Fruit fly (Drosophila melanogaster): ENCODE results near the gene GILT2.

The GILT2 gene

DNA sequence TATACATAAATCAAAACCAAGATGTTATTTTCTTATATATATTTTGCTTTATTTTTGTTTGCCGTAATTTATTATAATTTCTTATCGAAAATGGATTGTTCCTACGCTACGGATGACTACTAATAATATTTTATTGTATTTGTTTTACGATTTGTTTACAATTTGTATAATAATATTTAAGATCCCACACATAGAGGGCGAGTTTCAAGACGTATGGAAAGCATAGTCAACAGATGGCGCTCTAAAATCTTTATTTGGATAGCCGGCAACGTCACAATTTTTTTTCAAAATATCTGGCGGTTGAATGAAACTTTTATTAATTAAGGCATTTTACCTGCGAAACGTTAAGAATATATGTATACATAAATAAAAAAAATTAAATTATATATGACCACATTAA is 43.2 kb downstream of the GILT2 start (continued):
- TF ChIP-seq CG2199 (GFP tag; IDR thresholded peaks at IDR 0.05), result peak; percentile 93
- TF ChIP-seq CrebB (tag; optimal IDR thresholded peaks at IDR 0.05), result no peak
- no peak for TF ChIP-seq Oaz (GFP tag; IDR thresholded peaks at IDR 0.05)
- TF ChIP-seq Meics (GFP tag; optimal IDR thresholded peaks at IDR 0.05), result peak; percentile 35
- TF ChIP-seq mirr (GFP tag; optimal IDR thresholded peaks at IDR 0.05), result no peak
- TF ChIP-seq CG13287 (GFP tag; IDR thresholded peaks at IDR 0.05; ENCODE audit: partially characterized antibody), result peak; percentile 31; the same call in 1 of the 2 replicates
- TF ChIP-seq Lhr (GFP tag; optimal IDR thresholded peaks at IDR 0.05), result peak; percentile 87
- no peak for TF ChIP-seq tgo (GFP tag; IDR thresholded peaks at IDR 0.05)
- no peak for TF ChIP-seq chm (GFP tag; IDR thresholded peaks at IDR 0.05)
- TF ChIP-seq CG2129 (GFP tag; IDR thresholded peaks at IDR 0.05; ENCODE audit: partially characterized antibody), result no peak
- peak; percentile 51 for TF ChIP-seq D19A (tag; optimal IDR thresholded peaks at IDR 0.05)
- no peak for TF ChIP-seq Opbp (GFP tag; IDR thresholded peaks at IDR 0.05; ENCODE audit: partially characterized antibody)
- no peak for TF ChIP-seq Dip3 (GFP tag; optimal IDR thresholded peaks at IDR 0.05)
- TF ChIP-seq CG18476 (GFP tag; optimal IDR thresholded peaks at IDR 0.05), result peak; percentile 11
- peak; percentile 47 for TF ChIP-seq CG1603 (tag; optimal IDR thresholded peaks at IDR 0.05)
- TF ChIP-seq CG13894 (tag; optimal IDR thresholded peaks at IDR 0.05), result peak; percentile 83
- TF ChIP-seq CG7987 (GFP tag; optimal IDR thresholded peaks at IDR 0.05), result peak; percentile 34
- TF ChIP-seq fd96Cb (tag; optimal IDR thresholded peaks at IDR 0.05), result no peak
- peak; percentile 35 for TF ChIP-seq CG7839 (tag; optimal IDR thresholded peaks at IDR 0.05)
- peak; percentile 29; the same call in 1 of the 3 replicates for TF ChIP-seq CG17361 (GFP tag; IDR thresholded peaks at IDR 0.05)
- no peak for TF ChIP-seq Nf-YA (GFP tag; IDR thresholded peaks at IDR 0.05)
- TF ChIP-seq cg (GFP tag; optimal IDR thresholded peaks at IDR 0.05), result no peak
- peak; percentile 7 for TF ChIP-seq CG4617 (GFP tag; optimal IDR thresholded peaks at IDR 0.05; ENCODE audit: borderline replicate concordance)
- no peak for TF ChIP-seq ab (GFP tag; optimal IDR thresholded peaks at IDR 0.05)
- peak; percentile 50 for TF ChIP-seq CG11504 (tag; optimal IDR thresholded peaks at IDR 0.05)
- TF ChIP-seq nmo (GFP tag; optimal IDR thresholded peaks at IDR 0.05), result peak; percentile 50
- TF ChIP-seq CG9817 (tag; optimal IDR thresholded peaks at IDR 0.05), result peak; percentile 56
- TF ChIP-seq Fer3 (tag; optimal IDR thresholded peaks at IDR 0.05), result peak; percentile 27
- no peak for TF ChIP-seq CG1792 (GFP tag; optimal IDR thresholded peaks at IDR 0.05)
- TF ChIP-seq CG18011 (GFP tag; optimal IDR thresholded peaks at IDR 0.05), result no peak
- TF ChIP-seq CG8359 (GFP tag; optimal IDR thresholded peaks at IDR 0.05; ENCODE audit: borderline replicate concordance), result no peak
- TF ChIP-seq Hmr (GFP tag; optimal IDR thresholded peaks at IDR 0.05), result peak; percentile 76
- no peak for TF ChIP-seq CG11695 (GFP tag; IDR thresholded peaks at IDR 0.05)
- no peak for TF ChIP-seq CG3407 (GFP tag; optimal IDR thresholded peaks at IDR 0.05)
- peak; percentile 66 for TF ChIP-seq sug (tag; optimal IDR thresholded peaks at IDR 0.05)
- no peak for TF ChIP-seq CG10959 (GFP tag; IDR thresholded peaks at IDR 0.05)
- no peak for TF ChIP-seq gfzf (GFP tag; optimal IDR thresholded peaks at IDR 0.05)
- peak; percentile 63 for TF ChIP-seq CG17829 (tag; optimal IDR thresholded peaks at IDR 0.05)
- no peak for TF ChIP-seq CG6175 (GFP tag; IDR thresholded peaks at IDR 0.05)
- no peak for TF ChIP-seq scrt (GFP tag; optimal IDR thresholded peaks at IDR 0.05)
- no peak for TF ChIP-seq inv (GFP tag; IDR thresholded peaks at IDR 0.05; ENCODE audit: partially characterized antibody)
- peak; percentile 91 for TF ChIP-seq Ets65A (GFP tag)
- peak; percentile 63 for TF ChIP-seq abd-A (tag; optimal IDR thresholded peaks at IDR 0.05)
- peak; percentile 84 for TF ChIP-seq HmgZ (tag; optimal IDR thresholded peaks at IDR 0.05)
- TF ChIP-seq CG15696 (tag; optimal IDR thresholded peaks at IDR 0.05), result peak; percentile 64
- TF ChIP-seq sd (tag; optimal IDR thresholded peaks at IDR 0.05), result peak; percentile 21
- TF ChIP-seq CG10147 (GFP tag; optimal IDR thresholded peaks at IDR 0.05), result peak; percentile 36
- no peak for TF ChIP-seq CG3726 (GFP tag; IDR thresholded peaks at IDR 0.05)
- no peak for TF ChIP-seq CG14860 (GFP tag; IDR thresholded peaks at IDR 0.05; ENCODE audit: partially characterized antibody)
- TF ChIP-seq eve (GFP tag; optimal IDR thresholded peaks at IDR 0.05), result peak in 1 of 2 experiments; percentile 31
